Fruit fly (Drosophila melanogaster): ENCODE measurements around the gene CG33341.

CG33341 gene

DNA sequence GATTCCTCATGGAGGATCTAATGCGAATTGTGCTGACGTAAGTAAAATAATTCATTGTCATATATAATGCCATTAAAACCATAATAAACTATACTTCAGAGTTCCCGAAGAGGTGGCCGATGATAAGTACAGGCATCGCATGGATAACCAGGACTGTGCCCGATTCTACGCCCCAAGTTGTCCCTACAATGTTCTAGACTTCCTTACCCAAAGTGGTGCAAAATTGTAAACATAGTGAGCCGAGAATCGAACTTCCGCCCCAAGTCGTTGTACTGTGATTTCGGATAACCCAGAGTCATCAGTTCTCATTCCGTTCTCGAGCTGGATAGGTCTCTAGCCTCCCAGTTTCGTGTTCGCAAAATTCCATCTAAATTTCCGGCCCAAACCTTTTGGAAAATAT is 5.3 kb upstream of the CG33341 start, which contains the start of gene CG33340:
Gene CG33340, plus strand, starts transcription at position 301 of the 400 bp plus-strand sequence.
- TF ChIP-seq pan (optimal IDR thresholded peaks at IDR 0.05) (no peak), usp (GFP tag; optimal IDR thresholded peaks at IDR 0.05) (no peak), EcR (GFP tag; optimal IDR thresholded peaks at IDR 0.05) (no peak), psq (optimal IDR thresholded peaks at IDR 0.05) (no peak), Dll (optimal IDR thresholded peaks at IDR 0.05) (no peak), CG8478 (optimal IDR thresholded peaks at IDR 0.05) (no peak)

- TF ChIP-seq EcR (GFP tag; optimal IDR thresholded peaks at IDR 0.05) (no peak), CG8478 (optimal IDR thresholded peaks at IDR 0.05) (no peak), Dll (optimal IDR thresholded peaks at IDR 0.05) (no peak), psq (optimal IDR thresholded peaks at IDR 0.05) (no peak), pan (optimal IDR thresholded peaks at IDR 0.05) (no peak), usp (GFP tag; optimal IDR thresholded peaks at IDR 0.05) (no peak)
Measured at dm6 chr3R:24364880-24365604, 3.1 kb upstream of the CG33341 start, which contains the start of the genes CG17784 and CG13613. Gene CG17784 (minus strand): TSS chr3R:24364980. Gene CG13613 (plus strand): TSS chr3R:24365554.

dm6 chr3R:24367120-24367519 is 1.0 kb upstream of the CG33341 start, which contains the start of gene CG42811:
Gene CG42811 (minus strand): TSS chr3R:24367220.
- TF ChIP-seq EcR (GFP tag; optimal IDR thresholded peaks at IDR 0.05) (no peak), CG8478 (optimal IDR thresholded peaks at IDR 0.05) (no peak), psq (optimal IDR thresholded peaks at IDR 0.05) (no peak), Dll (optimal IDR thresholded peaks at IDR 0.05) (no peak), usp (GFP tag; optimal IDR thresholded peaks at IDR 0.05) (no peak), pan (optimal IDR thresholded peaks at IDR 0.05) (no peak)

DNA sequence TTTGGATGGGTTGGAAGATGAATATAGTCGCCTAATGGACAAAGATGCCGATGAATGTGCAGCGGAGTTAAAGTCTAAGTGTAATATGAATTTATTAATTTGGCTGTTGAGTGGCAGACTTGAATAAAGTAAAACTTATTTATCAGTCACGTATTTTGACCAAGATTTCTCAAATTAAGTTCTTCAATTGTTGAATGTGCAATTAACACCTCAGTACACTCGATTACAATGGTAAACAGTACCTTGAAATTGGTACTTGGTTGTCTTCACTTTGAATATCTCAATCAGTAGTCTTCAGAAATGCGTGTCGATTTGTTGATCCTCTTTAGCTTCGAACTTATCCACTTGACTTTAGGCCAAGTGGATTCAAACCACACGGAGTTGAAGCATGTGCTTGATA is 1.1 kb downstream of the CG33341 start, which contains the start of gene CG13614:
Gene CG13614, plus strand, starts transcription at position 301 of the 400 bp plus-strand sequence.
- no peak for TF ChIP-seq CG8478 (optimal IDR thresholded peaks at IDR 0.05)
- TF ChIP-seq usp (GFP tag; optimal IDR thresholded peaks at IDR 0.05), result no peak
- no peak for TF ChIP-seq psq (optimal IDR thresholded peaks at IDR 0.05)
- no peak for TF ChIP-seq Dll (optimal IDR thresholded peaks at IDR 0.05)
- no peak for TF ChIP-seq pan (optimal IDR thresholded peaks at IDR 0.05)
- no peak for TF ChIP-seq EcR (GFP tag; optimal IDR thresholded peaks at IDR 0.05)

- TF ChIP-seq CG8478 (optimal IDR thresholded peaks at IDR 0.05), result no peak
- no peak for TF ChIP-seq Dll (optimal IDR thresholded peaks at IDR 0.05)
- TF ChIP-seq pan (optimal IDR thresholded peaks at IDR 0.05), result no peak
- TF ChIP-seq psq (optimal IDR thresholded peaks at IDR 0.05), result no peak
- no peak for TF ChIP-seq usp (GFP tag; optimal IDR thresholded peaks at IDR 0.05)
- TF ChIP-seq EcR (GFP tag; optimal IDR thresholded peaks at IDR 0.05), result no peak
Measured at dm6 chr3R:24372662-24373061, 4.5 kb downstream of the CG33341 start, which contains the start of gene CG17782. Gene CG17782 (minus strand): TSS chr3R:24372762.

DNA sequence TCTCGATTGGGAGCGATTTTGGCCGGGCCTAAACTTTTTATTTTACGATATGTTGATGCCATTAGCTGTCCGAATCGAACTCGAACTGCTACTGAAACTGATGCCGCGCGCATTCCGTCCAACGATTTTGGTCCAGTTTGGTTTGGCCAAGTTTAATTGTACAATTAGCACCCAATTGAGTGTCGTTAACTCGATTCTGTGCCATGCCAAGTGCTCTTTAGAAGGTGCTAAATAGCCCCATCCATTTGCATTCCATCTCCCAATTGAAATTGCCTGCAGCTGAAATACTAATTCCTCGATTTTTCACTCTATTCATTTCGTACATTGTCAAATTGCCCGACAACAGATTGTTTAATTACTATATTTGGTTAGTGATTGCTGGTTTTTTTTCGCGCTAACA is 7.4 kb downstream of the CG33341 start, which contains the start of gene CG17781:
Gene CG17781, minus strand, starts transcription at position 101 of the 400 bp plus-strand sequence.
- TF ChIP-seq CG8478 (optimal IDR thresholded peaks at IDR 0.05), result no peak
- TF ChIP-seq usp (GFP tag; optimal IDR thresholded peaks at IDR 0.05), result no peak
- TF ChIP-seq pan (optimal IDR thresholded peaks at IDR 0.05), result no peak
- no peak for TF ChIP-seq psq (optimal IDR thresholded peaks at IDR 0.05)
- no peak for TF ChIP-seq Dll (optimal IDR thresholded peaks at IDR 0.05)
- no peak for TF ChIP-seq EcR (GFP tag; optimal IDR thresholded peaks at IDR 0.05)

- TF ChIP-seq usp (GFP tag; optimal IDR thresholded peaks at IDR 0.05) (no peak), psq (optimal IDR thresholded peaks at IDR 0.05) (no peak), pan (optimal IDR thresholded peaks at IDR 0.05) (no peak), EcR (GFP tag; optimal IDR thresholded peaks at IDR 0.05) (no peak), CG8478 (optimal IDR thresholded peaks at IDR 0.05) (no peak), Dll (optimal IDR thresholded peaks at IDR 0.05) (no peak)
Measured at dm6 chr3R:24376565-24376964, 8.4 kb downstream of the CG33341 start, which contains the start of gene CG33342. Gene CG33342 (plus strand): TSS chr3R:24376865.

DNA sequence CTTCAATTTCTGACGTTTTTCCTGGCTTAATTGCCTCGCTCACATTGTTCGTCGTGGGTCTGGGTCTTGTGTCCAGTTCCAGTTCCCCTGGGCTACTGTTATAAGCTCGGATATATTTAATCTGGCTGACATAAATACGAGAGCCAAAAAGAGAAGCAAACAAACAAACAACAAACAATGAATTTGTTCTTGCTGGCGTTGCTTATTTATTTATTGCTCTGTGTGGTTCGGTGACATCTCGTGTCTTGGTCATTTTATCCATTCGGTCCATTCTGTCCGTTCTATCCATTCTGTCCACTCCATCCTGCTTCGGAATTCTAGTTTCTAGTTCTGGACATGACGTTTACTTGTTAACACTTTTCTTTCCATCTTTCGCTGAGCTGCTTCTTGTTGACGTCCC is 16.8 kb downstream of the CG33341 start, which contains the start of gene CG17780:
Gene CG17780, minus strand, starts transcription at position 101 of the 400 bp plus-strand sequence.
- TF ChIP-seq Dll (optimal IDR thresholded peaks at IDR 0.05) (no peak), EcR (GFP tag; optimal IDR thresholded peaks at IDR 0.05) (no peak), CG8478 (optimal IDR thresholded peaks at IDR 0.05) (no peak), psq (optimal IDR thresholded peaks at IDR 0.05) (no peak), usp (GFP tag; optimal IDR thresholded peaks at IDR 0.05) (no peak), pan (optimal IDR thresholded peaks at IDR 0.05) (no peak)

DNA sequence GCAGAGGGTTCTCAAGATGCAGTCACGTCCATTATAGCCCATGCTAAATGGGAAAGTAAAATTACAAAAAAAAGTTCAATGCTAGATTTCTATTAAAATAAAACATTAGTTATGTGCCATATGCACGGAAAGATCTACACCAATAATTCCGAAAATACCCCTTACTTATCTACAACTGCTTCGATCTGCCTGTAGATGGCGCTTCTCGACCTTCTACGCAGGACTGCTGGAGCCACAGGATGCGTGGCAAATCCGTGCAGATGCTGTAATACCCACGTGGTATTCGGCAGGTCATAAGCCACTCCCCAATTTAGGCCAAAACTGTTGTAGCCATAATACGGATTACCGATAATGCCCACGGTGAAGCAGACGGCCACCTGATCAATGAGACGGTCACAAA is 18.3 kb downstream of the CG33341 start:
- TF ChIP-seq Dll (optimal IDR thresholded peaks at IDR 0.05) (no peak), usp (GFP tag; optimal IDR thresholded peaks at IDR 0.05) (no peak), CG8478 (optimal IDR thresholded peaks at IDR 0.05) (no peak), psq (optimal IDR thresholded peaks at IDR 0.05) (no peak), EcR (GFP tag; optimal IDR thresholded peaks at IDR 0.05) (no peak), pan (optimal IDR thresholded peaks at IDR 0.05) (no peak)

DNA sequence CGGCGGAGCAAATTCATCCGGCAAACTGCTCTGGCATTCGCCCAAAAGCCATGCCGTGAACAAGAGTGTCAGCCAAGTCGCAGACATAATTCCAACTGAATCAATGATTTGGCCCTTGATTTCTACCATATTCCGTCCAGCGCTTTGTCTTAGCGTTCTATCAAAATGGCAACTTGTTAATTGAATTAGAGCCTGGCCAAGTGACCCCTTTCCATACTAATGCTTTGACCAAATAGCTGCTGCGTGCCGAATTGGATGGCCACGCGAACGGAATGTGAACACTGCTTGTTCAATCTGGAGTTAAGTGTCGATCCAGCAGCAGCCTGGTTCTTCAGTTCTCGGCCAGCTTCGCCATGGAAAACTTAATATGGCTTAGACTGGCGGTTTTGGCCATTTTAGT is 22.1 kb downstream of the CG33341 start, which contains the start of the genes CG5768 and CG13615:
Gene CG5768, minus strand, starts transcription at position 101 of the 400 bp plus-strand sequence.
Gene CG13615, plus strand, starts transcription at position 280 of the 400 bp plus-strand sequence.
- TF ChIP-seq pan (optimal IDR thresholded peaks at IDR 0.05) (no peak), usp (GFP tag; optimal IDR thresholded peaks at IDR 0.05) (no peak), psq (optimal IDR thresholded peaks at IDR 0.05) (no peak), Dll (optimal IDR thresholded peaks at IDR 0.05) (no peak), CG8478 (optimal IDR thresholded peaks at IDR 0.05) (no peak), EcR (GFP tag; optimal IDR thresholded peaks at IDR 0.05) (no peak)

DNA sequence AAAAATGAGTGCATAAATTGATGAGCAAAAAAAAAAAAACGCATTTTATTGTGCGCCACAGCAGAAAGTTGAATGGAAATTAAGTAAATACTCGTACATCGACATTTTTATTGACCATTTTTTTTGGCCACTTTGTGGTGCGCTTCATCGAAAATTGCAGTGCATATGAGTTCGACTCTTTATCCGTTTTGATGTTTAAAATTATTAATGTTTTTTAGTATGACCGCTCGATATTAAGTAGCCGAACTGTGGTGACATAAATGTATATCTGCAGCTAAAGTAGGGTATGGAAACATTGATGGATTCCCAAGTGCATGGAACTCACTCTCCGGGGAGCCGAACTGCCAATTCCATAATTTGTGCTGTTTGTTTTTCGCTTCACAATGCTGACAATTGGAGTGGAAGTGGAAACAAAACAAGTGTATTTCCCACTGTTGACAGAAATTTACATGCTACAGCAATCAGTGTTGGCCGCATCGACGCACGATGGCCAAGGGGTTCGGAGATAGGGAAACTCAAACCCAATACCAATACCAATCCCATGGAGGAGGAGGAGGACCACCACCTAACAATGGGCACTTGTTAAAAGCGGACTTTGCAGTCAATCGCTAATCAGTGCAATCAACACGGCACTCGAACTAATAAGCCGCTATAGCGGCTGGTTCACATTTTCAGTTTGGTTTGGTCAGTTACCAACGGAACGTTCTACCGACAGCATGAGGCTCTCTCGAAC is 24.2 kb downstream of the CG33341 start, which contains the start of gene CG13616:
Gene CG13616, plus strand, starts transcription at position 683 of the 733 bp plus-strand sequence.
- no peak for TF ChIP-seq psq (optimal IDR thresholded peaks at IDR 0.05)

Measured in whole organism.